Fruit fly (Drosophila melanogaster) whole organism, embryonic: ENCODE measurements around the gene CG17344.

ENCODE experiments used
- Awh ChIP-seq: fragments of 200-800 bp; sonication (Bioruptor generic); IDR thresholded peaks from 2 replicates; pipeline ENCODE4, ENCODE4 v1.3.6; 2022; ENCODE audit warnings: missing biosample characterization, missing genetic modification characterization
- CG1024 ChIP-seq: fragments of 200-800 bp; sonication (Bioruptor generic); IDR thresholded peaks from 2 replicates; pipeline ENCODE4 v1.3.6; 2022; ENCODE audit warnings: missing biosample characterization, missing genetic modification characterization
- CG10462 ChIP-seq: fragments of 200-800 bp; sonication (Bioruptor generic); optimal IDR thresholded peaks from 2 replicates; lab custom pipeline; 2016; ENCODE audit warnings: missing biosample characterization, missing genetic modification characterization
- CG12071 ChIP-seq: fragments of 200-800 bp; sonication (Bioruptor generic); optimal IDR thresholded peaks from 3 replicates; lab custom pipeline; 2018; ENCODE audit warnings: missing biosample characterization, mild to moderate bottlenecking, missing genetic modification characterization
- CG12219 ChIP-seq: fragments of 200-800 bp; sonication (Bioruptor generic); optimal IDR thresholded peaks from 3 replicates; lab custom pipeline; 2018; ENCODE audit warnings: missing biosample characterization, mild to moderate bottlenecking, missing genetic modification characterization
- CG12391 ChIP-seq: fragments of 200-800 bp; sonication (Bioruptor generic); optimal IDR thresholded peaks from 3 replicates; lab custom pipeline; 2018; ENCODE audit warnings: missing biosample characterization, mild to moderate bottlenecking, missing genetic modification characterization, moderate library complexity
- CG13775 ChIP-seq: fragments of 200-800 bp; sonication (Bioruptor generic); optimal IDR thresholded peaks from 3 replicates; lab custom pipeline; 2017; ENCODE audit warnings: missing biosample characterization, mild to moderate bottlenecking, missing genetic modification characterization
- CG15479 ChIP-seq: fragments of 200-800 bp; sonication (Bioruptor generic); optimal IDR thresholded peaks from 3 replicates; lab custom pipeline; 2019; ENCODE audit warnings: missing biosample characterization, mild to moderate bottlenecking, missing genetic modification characterization, moderate library complexity
- CG17385 ChIP-seq: fragments of 200-800 bp; sonication (Bioruptor generic); optimal IDR thresholded peaks from 3 replicates; lab custom pipeline; 2018; ENCODE audit warnings: missing biosample characterization, mild to moderate bottlenecking, missing genetic modification characterization
- CG32772 ChIP-seq: fragments of 200-800 bp; sonication (Bioruptor generic); IDR thresholded peaks from 2 replicates; pipeline ENCODE4 v1.3.6; 2022; ENCODE audit warnings: missing biosample characterization, missing genetic modification characterization
- CG3726 ChIP-seq: fragments of 200-800 bp; sonication (Bioruptor generic); IDR thresholded peaks from 3 replicates; pipeline ENCODE4, ENCODE4 v1.3.6; 2022; ENCODE audit warnings: missing biosample characterization, missing genetic modification characterization
- CG42726 ChIP-seq: fragments of 200-800 bp; sonication (Bioruptor generic); IDR thresholded peaks from 2 replicates; pipeline ENCODE4 v1.3.6; 2022; ENCODE audit warnings: missing biosample characterization, missing genetic modification characterization; ENCODE audit not compliant: partially characterized antibody
- CG6765 ChIP-seq: fragments of 200-800 bp; sonication (Bioruptor generic); optimal IDR thresholded peaks from 3 replicates; lab custom pipeline; 2017; ENCODE audit warnings: missing biosample characterization, mild to moderate bottlenecking, missing genetic modification characterization
- CG7271 ChIP-seq: fragments of 200-800 bp; sonication (Bioruptor generic); optimal IDR thresholded peaks from 2 replicates; lab custom pipeline; 2018; ENCODE audit warnings: missing biosample characterization, mild to moderate bottlenecking, missing genetic modification characterization, moderate library complexity
- CG7556 ChIP-seq: fragments of 200-800 bp; sonication (Bioruptor generic); optimal IDR thresholded peaks from 2 replicates; lab custom pipeline; 2017; ENCODE audit warnings: missing biosample characterization, mild to moderate bottlenecking, missing genetic modification characterization
- CG7987 ChIP-seq: fragments of 200-800 bp; sonication (Bioruptor generic); optimal IDR thresholded peaks from 2 replicates; lab custom pipeline; 2018; ENCODE audit warnings: missing biosample characterization, mild to moderate bottlenecking, missing genetic modification characterization, moderate library complexity
- CG8944 ChIP-seq: fragments of 200-800 bp; sonication (Bioruptor generic); optimal IDR thresholded peaks from 3 replicates; lab custom pipeline; 2016; ENCODE audit warnings: missing biosample characterization, missing genetic modification characterization
- CG9932 ChIP-seq: fragments of 200-800 bp; sonication (Bioruptor generic); IDR thresholded peaks from 2 replicates; pipeline ENCODE4 v1.3.6; 2022; ENCODE audit warnings: missing biosample characterization, missing genetic modification characterization
- CHES-1-like ChIP-seq: fragments of 200-800 bp; sonication (Bioruptor generic); optimal IDR thresholded peaks from 2 replicates; lab custom pipeline; 2016; ENCODE audit warnings: missing biosample characterization, missing genetic modification characterization
- CkIIα-i1 ChIP-seq: fragments of 200-800 bp; sonication (Bioruptor generic); IDR thresholded peaks from 2 replicates; pipeline ENCODE4 v1.3.6; 2022; ENCODE audit warnings: missing biosample characterization, missing genetic modification characterization
- D19B ChIP-seq: fragments of 200-800 bp; sonication (Bioruptor generic); optimal IDR thresholded peaks from 2 replicates; lab custom pipeline; 2017; ENCODE audit warnings: missing biosample characterization, mild to moderate bottlenecking, missing genetic modification characterization
- ERR ChIP-seq: fragments of 200-800 bp; sonication (Bioruptor generic); optimal IDR thresholded peaks from 2 replicates; lab custom pipeline; 2016; ENCODE audit warnings: missing biosample characterization, missing genetic modification characterization
- H15 ChIP-seq: fragments of 200-800 bp; sonication (Bioruptor generic); IDR thresholded peaks from 3 replicates; pipeline ENCODE4 v1.3.6; 2022; ENCODE audit warnings: missing biosample characterization, missing genetic modification characterization
- Lim3 ChIP-seq: fragments of 200-800 bp; sonication (Bioruptor generic); IDR thresholded peaks from 2 replicates; pipeline ENCODE4 v1.3.6; 2022; ENCODE audit warnings: missing biosample characterization, missing genetic modification characterization
- Med ChIP-seq: fragments of 200-800 bp; sonication (Bioruptor generic); peaks from one replicate; lab custom pipeline; 2016; ENCODE audit warnings: missing biosample characterization, missing genetic modification characterization, mild to moderate bottlenecking, inconsistent platforms, moderate library complexity
- Opbp ChIP-seq: fragments of 200-800 bp; sonication (Bioruptor generic); IDR thresholded peaks from 3 replicates; pipeline ENCODE4 v1.3.6; 2022; ENCODE audit warnings: missing biosample characterization, missing genetic modification characterization; ENCODE audit not compliant: partially characterized antibody
- Rfx ChIP-seq: fragments of 200-800 bp; sonication (Bioruptor generic); IDR thresholded peaks from 2 replicates; pipeline ENCODE4 v1.3.6; 2022; ENCODE audit warnings: missing biosample characterization, missing genetic modification characterization
- Scr ChIP-seq: fragments of 200-800 bp; sonication (Bioruptor generic); IDR thresholded peaks from 2 replicates; pipeline ENCODE4 v1.3.6; 2022; ENCODE audit warnings: missing biosample characterization, missing genetic modification characterization; ENCODE audit not compliant: partially characterized antibody
- Sin3A ChIP-seq: fragments of >200 bp; optimal IDR thresholded peaks from 2 replicates; lab custom pipeline; 2018
- Sry-β ChIP-seq: fragments of 200-800 bp; sonication (Bioruptor generic); optimal IDR thresholded peaks from 2 replicates; lab custom pipeline; 2018; ENCODE audit warnings: missing biosample characterization, mild to moderate bottlenecking, missing genetic modification characterization, moderate library complexity
- TFAM ChIP-seq: fragments of 200-800 bp; sonication (Bioruptor generic); optimal IDR thresholded peaks from 2 replicates; lab custom pipeline; 2017; ENCODE audit warnings: missing biosample characterization, missing genetic modification characterization, inconsistent platforms
- Vsx1 ChIP-seq: fragments of 200-800 bp; sonication (Bioruptor generic); optimal IDR thresholded peaks from 2 replicates; lab custom pipeline; 2017; ENCODE audit warnings: missing biosample characterization, mild to moderate bottlenecking, missing genetic modification characterization, missing genetic modification reagents
- ara ChIP-seq: fragments of 200-800 bp; sonication (Bioruptor generic); IDR thresholded peaks from 2 replicates; pipeline ENCODE4 v1.3.6; 2022; ENCODE audit warnings: missing biosample characterization, missing genetic modification characterization
- az2 ChIP-seq: fragments of 200-800 bp; sonication (Bioruptor generic); optimal IDR thresholded peaks from 3 replicates; lab custom pipeline; 2016; ENCODE audit warnings: missing biosample characterization, missing genetic modification characterization
- exex ChIP-seq: fragments of 200-800 bp; sonication (Bioruptor generic); optimal IDR thresholded peaks from 4 replicates; lab custom pipeline; 2018; ENCODE audit warnings: missing biosample characterization, mild to moderate bottlenecking, missing genetic modification characterization, moderate library complexity
- fd102C ChIP-seq: fragments of 200-800 bp; sonication (Bioruptor generic); optimal IDR thresholded peaks from 2 replicates; lab custom pipeline; 2018; ENCODE audit warnings: missing biosample characterization, mild to moderate bottlenecking, missing genetic modification characterization, moderate library complexity
- fd96Cb ChIP-seq: fragments of 200-800 bp; sonication (Bioruptor generic); optimal IDR thresholded peaks from 2 replicates; lab custom pipeline; 2018; ENCODE audit warnings: missing biosample characterization, mild to moderate bottlenecking, missing genetic modification characterization, moderate library complexity
- grn ChIP-seq: fragments of 200-800 bp; sonication (Bioruptor generic); optimal IDR thresholded peaks from 3 replicates; lab custom pipeline; 2017; ENCODE audit warnings: missing biosample characterization, missing genetic modification characterization
- gro ChIP-seq: fragments of 200-800 bp; sonication (Bioruptor generic); optimal IDR thresholded peaks from 2 replicates; lab custom pipeline; 2016; ENCODE audit warnings: missing biosample characterization, missing genetic modification characterization
- insv ChIP-seq, 2 experiments: fragments of 200-800 bp; sonication (Bioruptor generic); optimal IDR thresholded peaks; 3 replicates each; lab custom pipeline; 2016 to 2018; ENCODE audit warnings: missing biosample characterization in 2 of 2, missing genetic modification characterization in 2 of 2
- lab ChIP-seq: fragments of 200-800 bp; sonication (Bioruptor generic); optimal IDR thresholded peaks from 3 replicates; lab custom pipeline; 2017; ENCODE audit warnings: missing biosample characterization, missing genetic modification characterization, mild to moderate bottlenecking, moderate library complexity, missing genetic modification reagents
- mirr ChIP-seq: fragments of 200-800 bp; sonication (Bioruptor generic); optimal IDR thresholded peaks from 3 replicates; lab custom pipeline; 2018; ENCODE audit warnings: missing biosample characterization, mild to moderate bottlenecking, missing genetic modification characterization
- odd ChIP-seq: fragments of 200-800 bp; sonication (Bioruptor generic); optimal IDR thresholded peaks from 2 replicates; lab custom pipeline; 2017; ENCODE audit warnings: missing biosample characterization, mild to moderate bottlenecking, missing genetic modification characterization
- row ChIP-seq: fragments of 200-800 bp; sonication (Bioruptor generic); IDR thresholded peaks from 3 replicates; pipeline ENCODE4 v1.3.6; 2022; ENCODE audit warnings: missing biosample characterization, missing genetic modification characterization
- stc ChIP-seq: fragments of 200-800 bp; sonication (Bioruptor generic); IDR thresholded peaks from 2 replicates; pipeline ENCODE4 v1.3.6; 2022; ENCODE audit warnings: missing biosample characterization, missing genetic modification characterization
- tap ChIP-seq: fragments of 200-800 bp; optimal IDR thresholded peaks from 3 replicates; lab custom pipeline; 2019; ENCODE audit warnings: missing biosample characterization, mild to moderate bottlenecking, missing genetic modification characterization, moderate library complexity
- twi ChIP-seq: fragments of 200-800 bp; optimal IDR thresholded peaks from 2 replicates; lab custom pipeline; 2019; ENCODE audit warnings: missing biosample characterization, mild to moderate bottlenecking, missing genetic modification characterization, moderate library complexity
- unc-4 ChIP-seq: fragments of 200-800 bp; sonication (Bioruptor generic); IDR thresholded peaks from 2 replicates; pipeline ENCODE4 v1.3.6; 2022; ENCODE audit warnings: missing biosample characterization, missing genetic modification characterization; ENCODE audit not compliant: partially characterized antibody
- usp ChIP-seq: fragments of >200 bp; optimal IDR thresholded peaks from 2 replicates; lab custom pipeline; 2017; ENCODE audit warnings: missing biosample characterization, missing genetic modification characterization
- vvl ChIP-seq: fragments of 200-800 bp; sonication (Bioruptor generic); IDR thresholded peaks from 2 replicates; pipeline ENCODE4 v1.3.6; 2022; ENCODE audit warnings: missing biosample characterization, missing genetic modification characterization
- zf30C ChIP-seq: fragments of 200-800 bp; sonication (Bioruptor generic); optimal IDR thresholded peaks from 3 replicates; lab custom pipeline; 2018; ENCODE audit warnings: missing biosample characterization, mild to moderate bottlenecking, missing genetic modification characterization
- zfh2 ChIP-seq: fragments of 200-800 bp; sonication (Bioruptor generic); optimal IDR thresholded peaks from 2 replicates; lab custom pipeline; 2016; ENCODE audit warnings: missing biosample characterization, missing genetic modification characterization

CG17344 gene

dm6 chr2L:19098668-19099067 lies 3.2 kb upstream of the CG17344 start (continued):
- TF ChIP-seq CG32772: no peak
- no peak for TF ChIP-seq CG13775 (GFP tag; lab: Kevin White, UChicago)
- no peak for TF ChIP-seq CG3726
- peak; percentile 52 for TF ChIP-seq grn (GFP tag; lab: Kevin White, UChicago)
- TF ChIP-seq insv (GFP tag; optimal IDR thresholded peaks at IDR 0.05; lab: Kevin White, UChicago): no peak
- TF ChIP-seq CHES-1-like (GFP tag; lab: Kevin White, UChicago): no peak
- TF ChIP-seq CG12219 (GFP tag; lab: Kevin White, UChicago): no peak
- no peak for TF ChIP-seq fd96Cb (tag; lab: Kevin White, UChicago)
- no peak for TF ChIP-seq vvl
- TF ChIP-seq CG17385 (GFP tag; lab: Kevin White, UChicago): no peak
- peak; percentile 68 for TF ChIP-seq Med (GFP tag; lab: Kevin White, UChicago)
- TF ChIP-seq exex (tag; lab: Kevin White, UChicago): peak; percentile 48
- no peak for TF ChIP-seq D19B (GFP tag; lab: Kevin White, UChicago)
- peak; percentile 2 for TF ChIP-seq lab (GFP tag; lab: Kevin White, UChicago)
- TF ChIP-seq CG7271 (tag; lab: Kevin White, UChicago): no peak
- no peak for TF ChIP-seq Opbp (GFP tag; lab: Robert Waterston, UW)
- TF ChIP-seq CG7556 (GFP tag; lab: Kevin White, UChicago): no peak
- no peak for TF ChIP-seq gro (GFP tag; lab: Kevin White, UChicago)
- TF ChIP-seq tap (tag; lab: Kevin White, UChicago): no peak
- no peak for TF ChIP-seq CG12071
- TF ChIP-seq TFAM (GFP tag; lab: Kevin White, UChicago): no peak
- TF ChIP-seq Vsx1: no peak
- no peak; the same call in 1 of the 2 replicates for TF ChIP-seq Rfx (GFP tag; lab: Robert Waterston, UW)
- no peak for TF ChIP-seq CG9932
- no peak for TF ChIP-seq Sin3A
- TF ChIP-seq mirr: peak; percentile 80
- no peak for TF ChIP-seq unc-4 (GFP tag; lab: Robert Waterston, UW)
- TF ChIP-seq odd (GFP tag; lab: Kevin White, UChicago): peak; percentile 13
- TF ChIP-seq Scr (GFP tag; lab: Robert Waterston, UW): no peak
- no peak for TF ChIP-seq stc (GFP tag; lab: Robert Waterston, UW)
- TF ChIP-seq CG8944: no peak
- TF ChIP-seq ERR: no peak
- peak; percentile 82; the same call in 1 of the 2 replicates for TF ChIP-seq Lim3
- no peak for TF ChIP-seq Sry-β (GFP tag; lab: Kevin White, UChicago)
- TF ChIP-seq CG12391: no peak
- no peak for TF ChIP-seq H15 (GFP tag; lab: Robert Waterston, UW)

DNA sequence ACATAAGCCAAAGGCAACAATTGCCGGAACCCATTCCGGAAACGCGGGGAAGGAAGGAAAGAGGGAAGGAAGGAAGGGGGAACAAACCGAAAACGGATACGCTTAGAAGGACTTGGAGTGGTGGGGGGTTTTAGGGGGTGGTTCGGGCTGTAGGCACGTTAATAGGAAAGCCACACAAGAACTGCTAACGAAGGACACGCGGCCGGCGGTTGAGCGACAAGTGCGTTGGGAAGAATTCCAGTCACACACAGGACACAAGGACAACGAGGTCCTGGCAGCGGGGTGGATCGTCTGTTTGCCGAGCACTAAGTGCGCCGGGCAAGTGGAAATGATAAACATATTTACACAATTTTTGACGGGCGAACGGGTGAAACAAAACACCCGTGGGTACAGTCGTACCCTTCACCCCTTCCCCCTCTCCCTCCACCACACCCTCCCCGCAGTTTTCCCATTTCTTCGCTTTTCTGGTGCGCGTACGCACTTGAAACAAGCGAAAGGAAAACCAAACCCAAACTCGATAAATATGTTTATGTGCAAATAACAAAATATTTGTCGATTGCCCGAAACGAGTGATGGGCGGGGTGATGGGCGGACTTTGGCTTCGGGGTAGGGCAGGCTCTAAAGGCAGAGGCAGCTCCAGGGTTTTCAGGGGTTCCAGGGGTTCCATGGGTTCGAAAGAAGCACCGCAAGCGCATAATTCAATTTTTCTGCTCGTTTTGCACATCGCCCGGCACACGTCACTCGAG lies 1.5 kb downstream of the CG17344 start:
- no peak for TF ChIP-seq row (GFP tag; lab: Robert Waterston, UW)
- TF ChIP-seq zf30C (GFP tag; lab: Kevin White, UChicago): no peak
- TF ChIP-seq CG15479: peak; percentile 19
- TF ChIP-seq ara (GFP tag; lab: Robert Waterston, UW): no peak
- peak; percentile 34 for TF ChIP-seq Med (GFP tag; lab: Kevin White, UChicago)
- TF ChIP-seq twi (tag; lab: Kevin White, UChicago): peak; percentile 6
- TF ChIP-seq CG10462 (GFP tag; lab: Kevin White, UChicago): no peak
- no peak for TF ChIP-seq insv (GFP tag; optimal IDR thresholded peaks at IDR 0.05; lab: Kevin White, UChicago)
- TF ChIP-seq CG7987: no peak
- TF ChIP-seq CkIIα-i1 (GFP tag; lab: Robert Waterston, UW): no peak
- TF ChIP-seq fd102C (GFP tag; lab: Kevin White, UChicago): peak; percentile 4
- TF ChIP-seq Awh (GFP tag; lab: Robert Waterston, UW): 0 out of 2 replicates have a peak, but pooled peaks have one; percentile 48
- no peak for TF ChIP-seq az2 (GFP tag; lab: Kevin White, UChicago)
- no peak for TF ChIP-seq CG6765 (GFP tag; lab: Kevin White, UChicago)
- TF ChIP-seq usp: no peak
- TF ChIP-seq CG42726 (GFP tag; lab: Robert Waterston, UW): no peak
- no peak for TF ChIP-seq CG1024
- TF ChIP-seq zfh2: no peak
